Worm (Caenorhabditis elegans) whole organism, L1 larva: ENCODE measurements around the gene vps-24.

Experiments
- egl-27 ChIP-seq, 2 experiments: fragments of 150-350 bp in 1 of 2; sonication (generic microtip); optimal IDR thresholded peaks; 3 replicates each; lab custom pipeline; 2017 to 2018; ENCODE audit warnings: missing biosample characterization in 2 of 2, missing genetic modification characterization in 2 of 2, missing genetic modification reagents in 2 of 2
- ets-5 ChIP-seq: fragments of 200-800 bp; sonication (Bioruptor generic); IDR thresholded peaks from 2 replicates; pipeline ENCODE4 v1.3.6; 2022; ENCODE audit warnings: missing genetic modification characterization, missing compliant biosample characterization
- fkh-10 ChIP-seq: sonication (generic microtip); optimal IDR thresholded peaks from 2 replicates; lab custom pipeline; 2017; ENCODE audit warnings: missing biosample characterization, missing genetic modification reagents, missing genetic modification characterization
- jun-1 ChIP-seq: fragments of 150-350 bp; optimal IDR thresholded peaks from 2 replicates; lab custom pipeline; 2014; ENCODE audit warnings: missing biosample characterization, missing genetic modification reagents, missing genetic modification characterization
- lin-39 ChIP-seq: fragments of 150-350 bp; optimal IDR thresholded peaks from 2 replicates; lab custom pipeline; 2014; ENCODE audit warnings: missing biosample characterization, missing genetic modification reagents, missing genetic modification characterization
- lsy-2 ChIP-seq, 2 experiments: fragments of 150-350 bp; optimal IDR thresholded peaks; 2 replicates each; lab custom pipeline; 2014; ENCODE audit warnings: missing biosample characterization in 2 of 2, missing genetic modification characterization in 2 of 2
- mab-9 ChIP-seq: fragments of 200-800 bp; sonication (Bioruptor generic); IDR thresholded peaks from 2 replicates; pipeline ENCODE4 v1.3.6; 2022; ENCODE audit warnings: missing genetic modification reagents, missing genetic modification characterization, missing compliant biosample characterization
- mep-1 ChIP-seq: fragments of 150-350 bp; optimal IDR thresholded peaks from 2 replicates; lab custom pipeline; 2014; ENCODE audit warnings: missing biosample characterization, missing genetic modification characterization
- nhr-77 ChIP-seq: fragments of 150-350 bp; optimal IDR thresholded peaks from 2 replicates; lab custom pipeline; 2014; ENCODE audit warnings: missing biosample characterization, missing genetic modification characterization
- ztf-11 ChIP-seq, 2 experiments: sonication (generic microtip); optimal IDR thresholded peaks; 2 replicates each; lab custom pipeline; 2016 to 2017; ENCODE audit warnings: missing genetic modification characterization in 2 of 2, missing biosample characterization in 1 of 2, missing compliant biosample characterization in 1 of 2
- ztf-4 ChIP-seq: fragments of 150-350 bp; optimal IDR thresholded peaks from 2 replicates; lab custom pipeline; 2014; ENCODE audit warnings: missing biosample characterization, missing genetic modification characterization

- no peak for TF ChIP-seq egl-27 (tag; optimal IDR thresholded peaks at IDR 0.05; lab: Kevin White, UChicago)
- no peak for TF ChIP-seq fkh-10 (GFP tag; lab: Kevin White, UChicago)
- no peak for TF ChIP-seq jun-1
- no peak for TF ChIP-seq mep-1
- TF ChIP-seq ets-5 (GFP tag; lab: Robert Waterston, UW), result no peak
- no peak for TF ChIP-seq nhr-77 (tag; lab: Kevin White, UChicago)
- TF ChIP-seq lin-39 (tag; lab: Kevin White, UChicago), result no peak
- TF ChIP-seq mab-9, result no peak
- TF ChIP-seq ztf-4, result no peak
- no peak for TF ChIP-seq ztf-11 (tag; optimal IDR thresholded peaks at IDR 0.05; lab: Kevin White, UChicago)
- TF ChIP-seq lsy-2 (tag; optimal IDR thresholded peaks at IDR 0.05; lab: Kevin White, UChicago), result no peak
Observed at ce11 chrII:4967636-4968035, 26.2 kb upstream of the vps-24 start.
